Fruit fly (Drosophila melanogaster): Measurements from ENCODE around the gene Arp8.
A peak's percentile ranks its signal among the peaks of the same experiment; 100 is the strongest.

Arp8 gene

DNA sequence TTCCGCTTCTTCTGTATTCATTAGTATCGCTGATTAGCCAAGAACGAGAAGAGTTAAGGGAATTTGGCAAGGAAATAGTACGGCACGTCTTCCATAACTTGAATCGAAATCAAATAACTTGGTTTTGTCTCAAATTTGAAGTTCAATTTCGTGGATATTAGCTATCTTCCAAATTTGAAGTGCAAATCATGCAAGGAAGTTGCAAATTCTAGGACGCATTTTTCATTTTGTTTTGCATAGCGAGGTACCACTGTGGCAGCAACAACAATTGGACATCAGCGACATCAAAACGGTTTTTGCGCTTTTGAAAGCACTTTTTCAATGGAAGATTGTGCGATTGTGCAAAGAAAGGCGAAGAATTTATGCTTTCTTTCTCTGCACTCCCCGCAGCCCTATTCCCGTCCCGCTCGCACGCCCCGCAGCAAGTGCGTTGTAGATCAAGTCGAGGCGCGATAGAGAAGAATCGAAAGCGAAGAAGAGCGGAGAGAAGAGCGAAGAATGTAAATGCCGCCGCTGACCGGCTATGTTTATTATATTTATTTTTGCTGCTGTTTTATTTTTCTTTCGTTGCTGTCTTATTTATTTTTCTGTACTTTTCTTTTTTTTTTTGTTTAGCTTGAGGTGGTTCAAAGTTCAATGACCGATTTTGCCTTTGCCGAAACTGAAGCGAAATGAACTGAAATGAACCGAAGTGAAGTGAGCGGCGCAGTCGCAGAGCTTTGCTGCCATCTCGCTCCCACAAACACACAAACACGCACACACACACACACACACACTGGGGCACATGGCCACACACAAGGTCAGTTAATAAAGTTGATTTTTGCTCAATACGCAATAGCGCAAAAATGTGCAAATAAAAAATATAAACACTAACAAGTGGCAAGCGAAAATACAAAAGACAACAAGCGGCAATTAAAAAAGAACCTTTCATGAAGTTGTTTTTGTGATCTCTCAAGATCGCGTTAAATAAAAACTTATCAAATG, 20.8 kb upstream of the Arp8 start (continued):
- peak; percentile 30 for TF ChIP-seq CG8632 (GFP tag; optimal IDR thresholded peaks at IDR 0.05)
- TF ChIP-seq CG34406 (GFP tag; optimal IDR thresholded peaks at IDR 0.05): peak; percentile 37
- TF ChIP-seq Eip78C (GFP tag): peak; percentile 85
- TF ChIP-seq topi (GFP tag; optimal IDR thresholded peaks at IDR 0.05): peak; percentile 78
- TF ChIP-seq CG3919 (GFP tag; optimal IDR thresholded peaks at IDR 0.05): peak; percentile 71
- peak; percentile 51 for TF ChIP-seq CG10631 (GFP tag; optimal IDR thresholded peaks at IDR 0.05)
- peak; percentile 73 for TF ChIP-seq CG15336 (GFP tag; IDR thresholded peaks at IDR 0.05)
- peak; percentile 63 for TF ChIP-seq CG8119 (GFP tag; IDR thresholded peaks at IDR 0.05)
- peak in 1 of 2 experiments; percentile 59 for TF ChIP-seq salr (GFP tag; optimal IDR thresholded peaks at IDR 0.05)
- peak; percentile 67 for TF ChIP-seq OdsH (GFP tag; optimal IDR thresholded peaks at IDR 0.05)
- TF ChIP-seq esn (GFP tag; optimal IDR thresholded peaks at IDR 0.05): peak; percentile 78
- TF ChIP-seq spab (GFP tag; optimal IDR thresholded peaks at IDR 0.05): no peak
- TF ChIP-seq Gug (GFP tag; IDR thresholded peaks at IDR 0.05): peak; percentile 73
- peak; percentile 14 for TF ChIP-seq CG1621 (tag; optimal IDR thresholded peaks at IDR 0.05)
- TF ChIP-seq Sox102F (GFP tag; optimal IDR thresholded peaks at IDR 0.05): peak; percentile 68
- TF ChIP-seq CG6854 (GFP tag; optimal IDR thresholded peaks at IDR 0.05): no peak
- TF ChIP-seq fkh (GFP tag; optimal IDR thresholded peaks at IDR 0.05): peak; percentile 14
- peak; percentile 80 for TF ChIP-seq CG32006 (GFP tag; optimal IDR thresholded peaks at IDR 0.05)
- TF ChIP-seq net (GFP tag; optimal IDR thresholded peaks at IDR 0.05): peak; percentile 65
- TF ChIP-seq Eip75B (GFP tag; optimal IDR thresholded peaks at IDR 0.05): no peak

DNA sequence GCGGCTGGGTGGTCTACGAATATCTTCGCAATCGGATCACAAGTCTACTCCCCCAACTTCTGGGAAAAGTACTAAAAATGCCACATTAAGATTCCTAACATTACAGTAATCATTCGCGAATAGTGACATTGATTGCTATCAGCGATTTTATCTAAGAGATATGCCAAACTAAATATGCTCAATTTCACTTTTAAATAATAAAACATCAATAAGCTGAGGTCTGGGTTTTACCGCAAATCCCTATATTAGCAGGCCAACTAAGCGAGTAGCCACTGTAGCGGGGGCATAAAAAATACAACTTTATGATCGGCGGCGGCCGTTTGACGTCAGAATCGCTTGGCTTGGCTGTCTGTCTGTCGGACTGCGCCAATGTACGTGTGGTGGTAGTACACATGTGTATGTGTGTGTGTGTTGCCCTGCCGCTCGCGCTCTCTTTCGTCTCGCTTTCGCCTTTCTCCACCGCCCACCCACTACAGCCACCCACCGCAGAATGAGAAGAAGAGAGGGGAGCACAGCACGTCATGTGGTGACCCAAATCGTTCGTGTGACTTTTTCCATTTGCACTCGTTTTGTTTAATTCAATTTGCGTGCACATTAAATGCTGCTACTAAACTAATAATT, 19.8 kb upstream of the Arp8 start:
- peak; percentile 97 for TF ChIP-seq CG31627 (GFP tag; optimal IDR thresholded peaks at IDR 0.05)
- peak; percentile 94 for TF ChIP-seq esn (GFP tag; optimal IDR thresholded peaks at IDR 0.05)
- peak; percentile 77 for TF ChIP-seq CG1621 (tag; optimal IDR thresholded peaks at IDR 0.05)
- peak; percentile 71 for TF ChIP-seq fkh (GFP tag; optimal IDR thresholded peaks at IDR 0.05)
- peak; percentile 54 to 80 for TF ChIP-seq ss (GFP tag; optimal IDR thresholded peaks at IDR 0.05)
- peak; percentile 93 for TF ChIP-seq Sox102F (GFP tag; optimal IDR thresholded peaks at IDR 0.05)
- peak; percentile 97 for TF ChIP-seq eg (GFP tag; IDR thresholded peaks at IDR 0.05)
- peak; percentile 6 for TF ChIP-seq CG9139 (GFP tag; optimal IDR thresholded peaks at IDR 0.05)
- TF ChIP-seq Sox14 (GFP tag; optimal IDR thresholded peaks at IDR 0.05): peak; percentile 94
- TF ChIP-seq CG6163 (GFP tag; IDR thresholded peaks at IDR 0.05): peak; percentile 92
- peak; percentile 89 for TF ChIP-seq CG11294 (GFP tag; IDR thresholded peaks at IDR 0.05)
- peak; percentile 95 for TF ChIP-seq Ets21C (GFP tag; optimal IDR thresholded peaks at IDR 0.05)
- peak; percentile 75 for TF ChIP-seq dsx (GFP tag; optimal IDR thresholded peaks at IDR 0.05; ENCODE audit: poor library complexity, severe bottlenecking)
- TF ChIP-seq dac (GFP tag; optimal IDR thresholded peaks at IDR 0.05): peak; percentile 87
- peak; percentile 89 for TF ChIP-seq CG6276 (GFP tag; optimal IDR thresholded peaks at IDR 0.05)
- peak; percentile 86 for TF ChIP-seq net (GFP tag; optimal IDR thresholded peaks at IDR 0.05)
- peak; percentile 93 for TF ChIP-seq Smox (GFP tag; optimal IDR thresholded peaks at IDR 0.05)
- TF ChIP-seq Eip78C (GFP tag): peak; percentile 97
- TF ChIP-seq CG34406 (GFP tag; optimal IDR thresholded peaks at IDR 0.05): peak; percentile 85
- peak; percentile 91 for TF ChIP-seq CG4318 (GFP tag; optimal IDR thresholded peaks at IDR 0.05)
- TF ChIP-seq salr (GFP tag; optimal IDR thresholded peaks at IDR 0.05): peak; percentile 79 to 80
- peak; percentile 95 for TF ChIP-seq CG32006 (GFP tag; optimal IDR thresholded peaks at IDR 0.05)
- TF ChIP-seq Hr39 (GFP tag; optimal IDR thresholded peaks at IDR 0.05): peak; percentile 97
- TF ChIP-seq CG8119 (GFP tag; IDR thresholded peaks at IDR 0.05): peak; percentile 92
- TF ChIP-seq topi (GFP tag; optimal IDR thresholded peaks at IDR 0.05): peak; percentile 92
- peak; percentile 80 for TF ChIP-seq CG11762 (GFP tag; optimal IDR thresholded peaks at IDR 0.05; ENCODE audit: insufficient read depth)
- TF ChIP-seq Hr38 (GFP tag; optimal IDR thresholded peaks at IDR 0.05): peak; percentile 58
- peak; percentile 85 for TF ChIP-seq Sox15 (GFP tag; optimal IDR thresholded peaks at IDR 0.05)
- peak; percentile 96 for TF ChIP-seq pdm3 (GFP tag; optimal IDR thresholded peaks at IDR 0.05)
- TF ChIP-seq CG11902 (GFP tag; optimal IDR thresholded peaks at IDR 0.05): peak; percentile 83
- peak; percentile 92 for TF ChIP-seq cyc (GFP tag; optimal IDR thresholded peaks at IDR 0.05)
- peak; percentile 78 for TF ChIP-seq CG3032 (tag; optimal IDR thresholded peaks at IDR 0.05)
- peak; percentile 79 for TF ChIP-seq CG7368 (GFP tag; optimal IDR thresholded peaks at IDR 0.05)
- TF ChIP-seq CG10669 (GFP tag; optimal IDR thresholded peaks at IDR 0.05): peak; percentile 77
- TF ChIP-seq acj6 (GFP tag; optimal IDR thresholded peaks at IDR 0.05): peak; percentile 91
- TF ChIP-seq Eip75B (GFP tag; optimal IDR thresholded peaks at IDR 0.05): peak; percentile 91
- peak; percentile 88 for TF ChIP-seq CG6792 (GFP tag; optimal IDR thresholded peaks at IDR 0.05)
- TF ChIP-seq Gug (GFP tag; IDR thresholded peaks at IDR 0.05): peak; percentile 89

All from whole organism, prepupa.